Worm (Caenorhabditis elegans) whole organism, mixed stage, embryonic: ENCODE results near the gene Y22D7AL.15.
A peak's percentile ranks its signal among the peaks of the same experiment; 100 is the strongest.

ENCODE experiments used
- M03D4.4 ChIP-seq: sonication (generic microtip); optimal IDR thresholded peaks from 2 replicates; lab custom pipeline; 2017; ENCODE audit warnings: mild to moderate bottlenecking, missing genetic modification characterization, missing compliant biosample characterization
- bed-3 ChIP-seq: fragments of 200-800 bp; sonication (Bioruptor generic); optimal IDR thresholded peaks from 3 replicates; lab custom pipeline; 2018; ENCODE audit warnings: mild to moderate bottlenecking, missing genetic modification characterization, moderate library complexity, missing compliant biosample characterization
- blmp-1 ChIP-seq: fragments of 150-350 bp; optimal IDR thresholded peaks from 2 replicates; lab custom pipeline; 2014; ENCODE audit warnings: missing biosample characterization, missing genetic modification characterization
- ceh-39 ChIP-seq: fragments of 150-350 bp; optimal IDR thresholded peaks from 2 replicates; lab custom pipeline; 2014; ENCODE audit warnings: missing biosample characterization, missing genetic modification characterization
- ceh-43 ChIP-seq: fragments of 200-800 bp; sonication (Bioruptor generic); optimal IDR thresholded peaks from 2 replicates; lab custom pipeline; 2018; ENCODE audit warnings: mild to moderate bottlenecking, missing genetic modification characterization, moderate library complexity, missing compliant biosample characterization
- ceh-83 ChIP-seq: fragments of 200-800 bp; sonication (Bioruptor generic); optimal IDR thresholded peaks from 2 replicates; lab custom pipeline; 2018; ENCODE audit warnings: mild to moderate bottlenecking, missing genetic modification characterization, missing compliant biosample characterization
- ces-1 ChIP-seq: fragments of 150-350 bp; optimal IDR thresholded peaks from 2 replicates; lab custom pipeline; 2014; ENCODE audit warnings: missing biosample characterization, missing genetic modification reagents, missing genetic modification characterization
- cnd-1 ChIP-seq: fragments of 200-800 bp; sonication (Bioruptor generic); optimal IDR thresholded peaks from 2 replicates; lab custom pipeline; 2018; ENCODE audit warnings: mild to moderate bottlenecking, missing genetic modification characterization, missing compliant biosample characterization
- drap-1 ChIP-seq: fragments of 200-800 bp; sonication (Bioruptor generic); optimal IDR thresholded peaks from 3 replicates; lab custom pipeline; 2018; ENCODE audit warnings: mild to moderate bottlenecking, missing genetic modification characterization, missing compliant biosample characterization
- elt-1 ChIP-seq: sonication (generic microtip); optimal IDR thresholded peaks from 2 replicates; lab custom pipeline; 2017; ENCODE audit warnings: missing genetic modification characterization, mild to moderate bottlenecking, missing compliant biosample characterization, antibody characterized with exemption, moderate library complexity, borderline replicate concordance; ENCODE audit not compliant: insufficient read depth
- elt-3 ChIP-seq: fragments of 150-350 bp; optimal IDR thresholded peaks from 2 replicates; lab custom pipeline; 2014; ENCODE audit warnings: missing biosample characterization, missing genetic modification characterization
- flh-1 ChIP-seq: fragments of 200-800 bp; sonication (Bioruptor generic); optimal IDR thresholded peaks from 2 replicates; lab custom pipeline; 2018; ENCODE audit warnings: mild to moderate bottlenecking, missing genetic modification characterization, moderate library complexity, missing compliant biosample characterization
- ham-2 ChIP-seq: fragments of 200-800 bp; sonication (Bioruptor generic); optimal IDR thresholded peaks from 2 replicates; lab custom pipeline; 2018; ENCODE audit warnings: mild to moderate bottlenecking, missing genetic modification characterization, missing compliant biosample characterization
- hlh-1 ChIP-seq: fragments of 150-350 bp; optimal IDR thresholded peaks from 2 replicates; lab custom pipeline; 2014; ENCODE audit warnings: missing biosample characterization, missing genetic modification reagents, missing genetic modification characterization
- lin-13 ChIP-seq: fragments of 150-350 bp; optimal IDR thresholded peaks from 2 replicates; lab custom pipeline; 2014; ENCODE audit warnings: missing biosample characterization, missing genetic modification characterization
- lin-32 ChIP-seq: fragments of 200-800 bp; sonication (Bioruptor generic); optimal IDR thresholded peaks from 2 replicates; lab custom pipeline; 2018; ENCODE audit warnings: mild to moderate bottlenecking, missing genetic modification characterization, missing compliant biosample characterization
- lsy-2 ChIP-seq: fragments of 150-350 bp; optimal IDR thresholded peaks from 2 replicates; lab custom pipeline; 2014; ENCODE audit warnings: missing biosample characterization, missing genetic modification characterization
- mep-1 ChIP-seq: fragments of 150-350 bp; optimal IDR thresholded peaks from 2 replicates; lab custom pipeline; 2017; ENCODE audit warnings: missing biosample characterization, missing genetic modification reagents, missing genetic modification characterization, inconsistent platforms
- mls-2 ChIP-seq: sonication (generic microtip); optimal IDR thresholded peaks from 2 replicates; lab custom pipeline; 2016; ENCODE audit warnings: mild to moderate bottlenecking, missing genetic modification characterization, moderate library complexity, missing compliant biosample characterization
- nhr-12 ChIP-seq: fragments of 150-350 bp; optimal IDR thresholded peaks from 2 replicates; lab custom pipeline; 2014; ENCODE audit warnings: missing biosample characterization, missing genetic modification characterization
- nhr-2 ChIP-seq: fragments of 150-350 bp; optimal IDR thresholded peaks from 2 replicates; lab custom pipeline; 2014; ENCODE audit warnings: missing biosample characterization, missing genetic modification characterization
- nhr-28 ChIP-seq: fragments of 150-350 bp; optimal IDR thresholded peaks from 2 replicates; lab custom pipeline; 2014; ENCODE audit warnings: missing biosample characterization, missing genetic modification characterization
- nhr-76 ChIP-seq: sonication (generic microtip); optimal IDR thresholded peaks from 2 replicates; lab custom pipeline; 2017; ENCODE audit warnings: missing biosample characterization, missing genetic modification characterization
- pha-4 ChIP-seq: fragments of 150-350 bp; optimal IDR thresholded peaks from 2 replicates; lab custom pipeline; 2018; ENCODE audit warnings: missing biosample characterization, missing genetic modification reagents, missing genetic modification characterization
- sem-2 ChIP-seq: fragments of 200-800 bp; sonication (Bioruptor generic); optimal IDR thresholded peaks from 2 replicates; lab custom pipeline; 2018; ENCODE audit warnings: mild to moderate bottlenecking, missing genetic modification characterization, missing compliant biosample characterization
- snpc-4 ChIP-seq: fragments of 150-350 bp; optimal IDR thresholded peaks from 2 replicates; lab custom pipeline; 2014; ENCODE audit warnings: missing biosample characterization, missing genetic modification characterization
- sptf-1 ChIP-seq: sonication (generic microtip); optimal IDR thresholded peaks from 2 replicates; lab custom pipeline; 2017; ENCODE audit warnings: mild to moderate bottlenecking, missing genetic modification characterization, moderate library complexity, missing compliant biosample characterization
- tbx-8 ChIP-seq: fragments of 200-800 bp; sonication (Bioruptor generic); optimal IDR thresholded peaks from 2 replicates; lab custom pipeline; 2018; ENCODE audit warnings: mild to moderate bottlenecking, missing genetic modification characterization, moderate library complexity, missing compliant biosample characterization
- unc-120 ChIP-seq: sonication (generic microtip); optimal IDR thresholded peaks from 2 replicates; lab custom pipeline; 2017; ENCODE audit warnings: missing genetic modification characterization, missing compliant biosample characterization; ENCODE audit not compliant: poor library complexity, severe bottlenecking
- unc-39 ChIP-seq: fragments of 150-350 bp; optimal IDR thresholded peaks from 2 replicates; lab custom pipeline; 2014; ENCODE audit warnings: missing biosample characterization, missing genetic modification characterization
- ztf-11 ChIP-seq: fragments of 150-350 bp; optimal IDR thresholded peaks from 2 replicates; lab custom pipeline; 2014; ENCODE audit warnings: missing biosample characterization, missing genetic modification characterization

Y22D7AL.15 gene

DNA sequence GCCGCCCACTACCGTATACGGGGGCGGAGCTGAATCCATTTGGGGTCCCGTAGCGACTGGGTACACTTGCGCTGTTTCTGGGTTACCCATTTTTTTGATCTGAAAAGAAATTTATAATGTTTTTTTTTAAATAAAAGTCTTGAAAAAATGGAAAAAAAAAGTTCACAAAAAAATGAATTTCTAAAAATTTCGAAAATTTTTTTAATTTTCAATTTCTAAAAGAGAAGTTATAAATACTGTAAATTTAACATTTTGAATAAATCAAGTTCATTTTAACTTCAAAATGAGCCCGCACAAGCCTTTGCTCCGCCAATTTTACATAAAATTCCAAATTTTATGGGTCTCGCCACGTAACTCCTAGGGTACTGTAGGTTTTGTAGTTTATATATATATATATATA lies at the start of gene Y22D7AL.15:
Gene Y22D7AL.15, minus strand, starts transcription at position 101 of the 400 bp plus-strand sequence.
- no peak for TF ChIP-seq mep-1 (tag; lab: Kevin White, UChicago)
- no peak for TF ChIP-seq ceh-39
- TF ChIP-seq ztf-11 (tag; lab: Kevin White, UChicago) = no peak
- TF ChIP-seq bed-3 (GFP tag; lab: Kevin White, UChicago) = no peak
- no peak for TF ChIP-seq nhr-28 (tag; lab: Kevin White, UChicago)
- TF ChIP-seq nhr-2 (tag; lab: Kevin White, UChicago) = no peak
- no peak for TF ChIP-seq tbx-8 (GFP tag; lab: Kevin White, UChicago)
- TF ChIP-seq pha-4 = no peak
- no peak for TF ChIP-seq cnd-1 (tag; lab: Kevin White, UChicago)
- TF ChIP-seq unc-39 (tag; lab: Kevin White, UChicago) = no peak
- TF ChIP-seq lin-13 (tag; lab: Kevin White, UChicago) = no peak
- no peak for TF ChIP-seq nhr-12 (tag; lab: Kevin White, UChicago)

DNA sequence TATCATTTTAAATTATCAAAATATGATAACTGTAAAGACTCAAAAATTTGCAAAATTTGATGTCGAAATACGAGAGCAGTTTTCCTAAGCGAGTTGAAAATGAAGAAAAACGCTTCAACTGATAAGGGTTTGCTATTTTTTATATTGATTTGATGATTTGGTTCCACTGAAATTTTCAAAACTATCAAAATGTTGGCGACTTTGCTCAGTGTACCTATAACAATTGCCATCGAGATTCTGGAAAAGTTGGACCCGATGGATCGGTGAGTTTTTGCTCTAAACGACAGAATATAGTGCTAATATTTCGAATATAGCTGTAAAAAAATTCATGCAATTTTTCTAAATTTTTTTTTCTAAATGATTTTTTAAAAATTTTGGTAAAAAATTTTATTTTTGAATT lies 46.1 kb upstream of the Y22D7AL.15 start, which contains the start of the genes fbxa-13 and Y22D7AR.2:
Gene fbxa-13, minus strand, starts transcription at position 101 of the 400 bp plus-strand sequence.
Gene Y22D7AR.2, plus strand, starts transcription at position 148 of the 400 bp plus-strand sequence.
- TF ChIP-seq mep-1 (tag; lab: Kevin White, UChicago) (no peak), nhr-76 (tag; lab: Kevin White, UChicago) (no peak), bed-3 (GFP tag; lab: Kevin White, UChicago) (no peak), drap-1 (GFP tag; lab: Kevin White, UChicago) (no peak)

DNA sequence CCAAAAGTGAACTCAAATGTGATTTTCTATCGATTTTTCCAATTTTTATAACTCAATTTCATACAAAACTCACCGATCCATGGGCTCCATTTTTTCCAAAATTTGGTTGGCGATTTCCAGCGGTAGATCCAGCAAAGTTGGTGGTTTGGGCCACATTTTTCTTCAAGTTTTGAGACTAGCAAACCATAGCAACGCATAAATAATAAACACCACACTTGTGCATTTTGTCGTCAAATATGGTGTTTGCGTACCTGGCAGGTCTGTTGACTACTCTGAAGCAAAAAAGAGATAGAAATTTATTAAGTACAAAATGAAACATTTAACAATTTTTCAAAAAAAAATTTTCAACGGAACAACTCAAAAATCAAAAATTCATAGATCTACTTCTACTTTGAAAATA lies 45.7 kb upstream of the Y22D7AL.15 start:
- TF ChIP-seq nhr-28 (tag; lab: Kevin White, UChicago) (no peak), M03D4.4 (no peak), ztf-11 (tag; lab: Kevin White, UChicago) (no peak), hlh-1 (tag; lab: Kevin White, UChicago) (no peak), tbx-8 (GFP tag; lab: Kevin White, UChicago) (no peak), mls-2 (tag; lab: Kevin White, UChicago) (no peak), mep-1 (tag; lab: Kevin White, UChicago) (no peak), ceh-39 (no peak), drap-1 (GFP tag; lab: Kevin White, UChicago) (no peak), sptf-1 (tag; lab: Kevin White, UChicago) (no peak), nhr-2 (tag; lab: Kevin White, UChicago) (no peak), lin-13 (tag; lab: Kevin White, UChicago) (no peak), elt-3 (tag; lab: Kevin White, UChicago) (no peak)

DNA sequence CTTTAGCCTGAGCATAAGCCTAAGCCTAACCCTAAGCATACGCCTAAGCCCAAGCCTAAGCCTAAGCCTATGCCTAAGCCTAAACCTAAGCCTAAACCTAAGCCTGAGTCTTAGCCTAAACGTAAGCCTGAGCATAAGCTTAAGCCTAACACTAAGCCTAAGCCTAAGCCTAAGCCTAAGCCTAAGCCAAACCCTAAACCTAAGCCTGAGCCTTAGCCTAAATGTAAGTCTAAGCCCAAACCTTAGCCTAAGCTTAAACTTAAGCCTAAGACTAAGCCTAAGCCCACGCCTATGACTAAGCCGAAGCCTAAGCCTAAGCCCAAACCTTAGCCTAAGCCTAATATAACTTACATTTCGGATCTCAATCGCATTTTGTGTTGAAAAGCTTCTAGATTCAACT lies 44.4 kb upstream of the Y22D7AL.15 start:
- no peak for TF ChIP-seq lin-13 (tag; lab: Kevin White, UChicago)
- TF ChIP-seq ham-2 (GFP tag; lab: Kevin White, UChicago) = peak; percentile 4

DNA sequence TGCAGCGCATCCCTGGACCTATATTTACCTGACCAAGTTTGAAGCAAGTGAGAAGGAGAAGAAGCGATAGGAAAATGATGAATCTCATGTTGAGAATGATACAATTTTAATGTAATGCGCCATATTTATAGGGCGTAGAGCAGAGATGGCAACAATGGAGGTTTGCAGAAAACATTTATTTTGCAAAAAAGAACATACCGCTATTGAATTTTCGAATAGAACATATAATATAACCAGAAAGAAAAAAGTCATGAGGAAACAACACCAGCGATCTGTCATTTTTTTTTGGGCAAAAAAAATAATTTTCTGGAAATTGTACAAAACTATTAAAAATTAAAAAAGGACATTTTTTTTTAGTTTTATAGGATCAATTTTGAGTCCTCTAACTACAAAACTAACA lies 42.7 kb upstream of the Y22D7AL.15 start, which contains the start of gene spex-3:
Gene spex-3, minus strand, starts transcription at position 101 of the 400 bp plus-strand sequence.
- TF ChIP-seq lin-32 (GFP tag; lab: Kevin White, UChicago) (no peak), hlh-1 (tag; lab: Kevin White, UChicago) (no peak), unc-39 (tag; lab: Kevin White, UChicago) (no peak), mls-2 (tag; lab: Kevin White, UChicago) (no peak), ztf-11 (tag; lab: Kevin White, UChicago) (no peak), nhr-76 (tag; lab: Kevin White, UChicago) (no peak), lin-13 (tag; lab: Kevin White, UChicago) (no peak), drap-1 (GFP tag; lab: Kevin White, UChicago) (no peak), nhr-28 (tag; lab: Kevin White, UChicago) (no peak), elt-1 (no peak), ces-1 (no peak), unc-120 (tag; lab: Kevin White, UChicago) (no peak), tbx-8 (GFP tag; lab: Kevin White, UChicago) (no peak), bed-3 (GFP tag; lab: Kevin White, UChicago) (no peak), nhr-2 (tag; lab: Kevin White, UChicago) (no peak), pha-4 (no peak), nhr-12 (tag; lab: Kevin White, UChicago) (no peak), ceh-43 (no peak), sem-2 (GFP tag; lab: Kevin White, UChicago) (no peak), snpc-4 (no peak)
- TF ChIP-seq, all 35 proteins: peak for 0

DNA sequence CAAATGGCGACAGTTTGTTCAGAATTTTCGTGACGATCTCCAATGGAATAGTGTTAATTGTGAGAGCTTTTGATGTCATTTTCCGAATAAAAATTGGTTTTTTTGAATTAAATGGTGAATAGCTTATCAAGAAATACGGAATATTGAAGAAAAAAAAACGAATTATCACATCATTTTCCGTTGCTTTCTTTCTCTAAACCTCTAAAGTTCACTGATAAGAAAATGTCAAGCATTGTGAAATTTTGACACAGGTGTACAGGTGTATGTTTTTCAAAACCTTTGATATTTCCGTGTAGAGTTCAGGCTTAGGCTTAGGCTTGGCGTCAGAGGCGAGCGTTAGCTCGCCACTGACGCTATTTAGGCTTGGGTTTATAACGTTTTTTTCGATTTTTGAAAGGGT lies 39.2 kb upstream of the Y22D7AL.15 start, which contains the start of gene fbxa-74:
Gene fbxa-74, minus strand, starts transcription at position 145 of the 400 bp plus-strand sequence.
- TF ChIP-seq unc-120 (tag; lab: Kevin White, UChicago) (no peak), blmp-1 (tag; lab: Kevin White, UChicago) (no peak), flh-1 (GFP tag; lab: Kevin White, UChicago) (no peak), cnd-1 (tag; lab: Kevin White, UChicago) (no peak), ceh-39 (no peak), tbx-8 (GFP tag; lab: Kevin White, UChicago) (no peak), ceh-83 (GFP tag; lab: Kevin White, UChicago) (no peak), mep-1 (tag; lab: Kevin White, UChicago) (no peak), nhr-12 (tag; lab: Kevin White, UChicago) (no peak), lsy-2 (tag; lab: Kevin White, UChicago) (no peak), M03D4.4 (no peak), hlh-1 (tag; lab: Kevin White, UChicago) (no peak), drap-1 (GFP tag; lab: Kevin White, UChicago) (no peak), ceh-43 (no peak), elt-1 (no peak), elt-3 (tag; lab: Kevin White, UChicago) (no peak), sem-2 (GFP tag; lab: Kevin White, UChicago) (no peak), snpc-4 (no peak), unc-39 (tag; lab: Kevin White, UChicago) (no peak), bed-3 (GFP tag; lab: Kevin White, UChicago) (no peak)
- TF ChIP-seq, all 35 proteins: peak for 0
